Fruit fly (Drosophila melanogaster): ENCODE results near the gene CG4572.
A peak's percentile ranks its signal among the peaks of the same experiment; 100 is the strongest.

CG4572 gene

DNA sequence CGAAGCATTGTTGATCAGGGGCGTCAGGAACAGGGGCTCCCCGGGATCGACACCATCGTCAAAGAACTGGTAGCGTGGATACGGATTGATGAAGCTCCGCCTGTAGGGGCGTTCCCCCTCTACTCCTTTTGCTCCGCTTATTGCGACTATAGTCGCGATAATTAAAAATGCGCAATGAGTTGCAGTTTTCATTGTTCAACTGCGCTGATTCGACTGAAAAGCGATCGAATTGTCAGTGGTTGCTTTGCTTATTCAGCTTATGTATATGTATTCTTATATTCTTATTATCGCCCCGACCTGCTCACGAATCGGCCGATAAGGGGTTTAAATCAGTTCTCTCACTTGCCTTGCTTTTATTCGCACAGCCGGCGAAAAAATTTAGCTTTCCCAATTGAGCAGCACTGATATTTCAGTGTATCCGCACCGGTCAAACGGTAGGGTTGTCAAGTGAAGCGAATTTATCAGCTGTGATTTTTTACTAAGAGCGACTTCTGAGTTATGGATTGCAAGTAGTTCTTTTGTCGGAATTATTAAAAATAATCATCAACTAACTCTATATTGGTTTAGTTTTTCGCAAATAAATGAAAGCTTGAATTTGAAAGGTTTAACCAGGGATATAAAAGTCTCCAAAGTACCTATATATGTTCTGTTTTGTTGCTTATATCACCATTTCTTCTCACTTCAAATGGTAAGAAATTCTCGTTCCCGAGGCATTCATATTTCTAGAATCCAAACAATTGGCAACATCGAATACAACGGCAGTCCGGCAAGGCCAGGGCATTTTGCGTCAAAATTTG, at the start of gene CG4572, which contains the start of gene CG4686 (continued):
- TF ChIP-seq Neu2 (GFP tag; optimal IDR thresholded peaks at IDR 0.05; ENCODE audit: borderline replicate concordance) (no peak), CG15479 (GFP tag; optimal IDR thresholded peaks at IDR 0.05) (no peak), CG31224 (GFP tag; IDR thresholded peaks at IDR 0.05) (peak; percentile 69; the same call in 1 of the 2 replicates), CG2129 (GFP tag; IDR thresholded peaks at IDR 0.05; ENCODE audit: partially characterized antibody) (no peak), dmrt11E (tag; optimal IDR thresholded peaks at IDR 0.05) (peak; percentile 47), pita (GFP tag; optimal IDR thresholded peaks at IDR 0.05) (no peak), CG17912 (GFP tag; optimal IDR thresholded peaks at IDR 0.05) (peak; percentile 27), gsb-n (tag; optimal IDR thresholded peaks at IDR 0.05) (peak; percentile 32), CG1529 (GFP tag; optimal IDR thresholded peaks at IDR 0.05) (peak; percentile 51), pfk (GFP tag; optimal IDR thresholded peaks at IDR 0.05) (no peak), CG6854 (GFP tag; optimal IDR thresholded peaks at IDR 0.05) (no peak), PHDP (tag; optimal IDR thresholded peaks at IDR 0.05) (peak; percentile 78), Mad (GFP tag; optimal IDR thresholded peaks at IDR 0.05) (peak; percentile 61), twi (tag; optimal IDR thresholded peaks at IDR 0.05) (peak; percentile 66), B-H2 (GFP tag; optimal IDR thresholded peaks at IDR 0.05) (peak; percentile 78), fd64A (GFP tag; optimal IDR thresholded peaks at IDR 0.05) (no peak), ATbp (GFP tag; optimal IDR thresholded peaks at IDR 0.05) (peak; percentile 25), CG12155 (GFP tag; optimal IDR thresholded peaks at IDR 0.05) (peak; percentile 72), ci (GFP tag; IDR thresholded peaks at IDR 0.05) (peak; percentile 27; the same call in 1 of the 3 replicates), ttk (GFP tag; IDR thresholded peaks at IDR 0.05) (peak; percentile 61; the same call in 1 of the 2 replicates), jumu (GFP tag; optimal IDR thresholded peaks at IDR 0.05) (peak; percentile 65), Camta (GFP tag; optimal IDR thresholded peaks at IDR 0.05) (peak; percentile 38), Scr (GFP tag; IDR thresholded peaks at IDR 0.05; ENCODE audit: partially characterized antibody) (peak; percentile 37; the same call in 1 of the 2 replicates), CG15073 (GFP tag; optimal IDR thresholded peaks at IDR 0.05) (no peak), CG16779 (GFP tag; IDR thresholded peaks at IDR 0.05) (no peak), CG15269 (tag; optimal IDR thresholded peaks at IDR 0.05) (peak; percentile 81), Hr39 (optimal IDR thresholded peaks at IDR 0.05) (no peak), CG12071 (GFP tag; optimal IDR thresholded peaks at IDR 0.05) (peak; percentile 51), Lhr (GFP tag; optimal IDR thresholded peaks at IDR 0.05) (peak; percentile 48), ewg (GFP tag; optimal IDR thresholded peaks at IDR 0.05) (peak; percentile 53), bab2 (GFP tag; optimal IDR thresholded peaks at IDR 0.05) (peak; percentile 94), CG6654 (GFP tag; optimal IDR thresholded peaks at IDR 0.05) (peak; percentile 18), Fer3 (tag; optimal IDR thresholded peaks at IDR 0.05) (peak; percentile 75), CG2678 (tag; optimal IDR thresholded peaks at IDR 0.05) (peak; percentile 82), Abd-B (GFP tag; optimal IDR thresholded peaks at IDR 0.05) (peak; percentile 92), repo (GFP tag; optimal IDR thresholded peaks at IDR 0.05) (peak; percentile 67), CG3065 (GFP tag; optimal IDR thresholded peaks at IDR 0.05) (peak; percentile 28), Xrp1 (GFP tag; IDR thresholded peaks at IDR 0.05) (peak; percentile 71), br (optimal IDR thresholded peaks at IDR 0.05) (no peak), bigmax (GFP tag; optimal IDR thresholded peaks at IDR 0.05) (no peak), CG14667 (GFP tag; IDR thresholded peaks at IDR 0.05) (peak; percentile 69), NC2β (GFP tag; optimal IDR thresholded peaks at IDR 0.05) (peak; percentile 67), stc (GFP tag; IDR thresholded peaks at IDR 0.05) (no peak; the same call in none of the 2 replicates), sd (tag; optimal IDR thresholded peaks at IDR 0.05) (no peak), sisA (GFP tag; IDR thresholded peaks at IDR 0.05) (peak; percentile 61), zf30C (GFP tag; optimal IDR thresholded peaks at IDR 0.05) (peak; percentile 87), CG8944 (GFP tag; optimal IDR thresholded peaks at IDR 0.05) (peak; percentile 76)
